Fruit fly (Drosophila melanogaster): ENCODE data around the gene shps.

shps gene

DNA sequence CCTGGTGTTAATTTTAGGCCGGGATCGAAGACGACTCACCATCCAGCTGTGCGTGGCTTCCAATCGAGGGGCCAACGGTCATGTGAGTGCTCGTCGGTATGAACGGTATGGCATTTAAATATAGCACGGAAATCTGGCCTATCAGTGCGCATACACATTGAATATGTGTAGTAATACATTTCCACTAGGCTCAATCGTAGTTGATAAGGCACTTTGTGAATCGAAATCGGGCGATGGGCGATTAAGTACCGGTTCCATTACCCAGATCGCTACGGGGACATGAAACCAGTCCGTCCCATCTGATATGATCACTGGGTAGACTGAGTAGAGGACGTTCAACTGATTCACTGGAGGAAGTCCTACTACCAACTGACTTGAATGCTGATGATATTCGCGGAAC is 6.1 kb downstream of the shps start:
- TF ChIP-seq CG7271 (tag; optimal IDR thresholded peaks at IDR 0.05) (no peak), nom (GFP tag; optimal IDR thresholded peaks at IDR 0.05) (peak; percentile 23), sug (tag; optimal IDR thresholded peaks at IDR 0.05) (peak; percentile 53), CG32772 (GFP tag; IDR thresholded peaks at IDR 0.05) (no peak), CG15514 (GFP tag; optimal IDR thresholded peaks at IDR 0.05) (peak; percentile 35), danr (GFP tag; IDR thresholded peaks at IDR 0.05) (no peak), ro (GFP tag; IDR thresholded peaks at IDR 0.05) (no peak)

DNA sequence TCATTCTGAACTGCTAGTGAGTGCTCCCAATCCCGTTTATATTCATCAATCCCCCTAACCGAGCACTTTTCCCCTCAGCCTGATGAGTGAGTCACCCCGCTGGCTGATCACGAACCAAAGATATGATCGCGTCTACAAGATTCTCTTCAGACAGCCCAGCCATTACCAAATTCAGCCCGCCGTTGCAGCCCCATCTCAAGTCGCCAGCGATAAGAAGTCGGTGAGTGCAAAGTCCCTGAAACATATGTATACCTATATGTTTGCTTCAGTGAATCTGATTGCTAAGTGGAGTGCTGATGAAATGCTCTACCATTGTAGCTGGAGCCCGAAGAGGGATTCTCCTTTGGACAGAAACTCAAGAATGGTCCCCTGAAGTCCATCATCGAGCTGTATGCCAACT is 7.8 kb downstream of the shps start:
- TF ChIP-seq Ets65A (GFP tag) (peak; percentile 68), CG17361 (GFP tag; IDR thresholded peaks at IDR 0.05) (no peak), nom (GFP tag; optimal IDR thresholded peaks at IDR 0.05) (peak; percentile 38)

DNA sequence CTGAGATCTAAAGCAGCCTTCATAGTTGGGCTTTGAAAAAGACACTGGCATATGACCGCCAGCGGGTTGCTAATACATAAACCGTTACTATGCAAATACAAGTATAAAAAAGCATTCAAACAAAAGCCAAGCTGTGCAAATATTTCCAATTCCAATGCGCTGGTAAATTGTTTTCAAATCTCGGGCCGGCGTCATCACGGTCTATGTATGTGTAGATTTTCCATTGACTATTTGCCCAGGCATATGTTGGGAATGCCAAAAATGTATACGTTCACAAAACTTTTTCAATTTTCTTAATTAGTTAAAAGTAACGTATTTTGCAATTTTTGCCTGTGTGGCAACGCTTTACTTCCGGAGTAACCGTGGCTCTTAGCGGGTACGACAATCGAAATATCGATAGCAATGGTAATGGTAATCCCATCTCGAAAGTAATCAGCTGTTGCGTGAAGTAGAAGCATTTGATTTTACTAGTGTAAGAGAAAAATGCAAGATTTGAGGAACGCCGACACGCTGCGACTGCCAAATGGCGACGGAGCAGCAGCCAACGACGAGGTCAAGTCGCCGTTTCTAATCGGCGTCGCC is 10.5 kb downstream of the shps start, which contains the start of the genes CG34290 and Uck:
Gene CG34290, minus strand, starts transcription at position 51 of the 582 bp plus-strand sequence.
Gene Uck, plus strand, starts transcription at position 405 of the 582 bp plus-strand sequence.
- TF ChIP-seq CG4328 (GFP tag; optimal IDR thresholded peaks at IDR 0.05) (peak; percentile 82), insv (GFP tag; optimal IDR thresholded peaks at IDR 0.05) (peak in 1 of 2 experiments; percentile 66), CG14014 (GFP tag; IDR thresholded peaks at IDR 0.05) (peak; percentile 78; the same call in 1 of the 2 replicates), CG14441 (GFP tag; IDR thresholded peaks at IDR 0.05) (peak; percentile 50; the same call in 1 of the 2 replicates), Gug (GFP tag; IDR thresholded peaks at IDR 0.05) (no peak; the same call in 3 of the 4 replicates), CG10462 (GFP tag; optimal IDR thresholded peaks at IDR 0.05) (no peak), Dek (tag; optimal IDR thresholded peaks at IDR 0.05) (peak; percentile 41), CG3838 (GFP tag; optimal IDR thresholded peaks at IDR 0.05) (no peak), so (GFP tag; IDR thresholded peaks at IDR 0.05) (peak; percentile 70; the same call in 1 of the 3 replicates), sqz (GFP tag; optimal IDR thresholded peaks at IDR 0.05) (peak; percentile 43), CG11085 (GFP tag; IDR thresholded peaks at IDR 0.05) (peak; percentile 59; the same call in 1 of the 2 replicates), tap (tag; optimal IDR thresholded peaks at IDR 0.05) (peak; percentile 28), B-H2 (GFP tag; optimal IDR thresholded peaks at IDR 0.05) (peak; percentile 89), gce (GFP tag; IDR thresholded peaks at IDR 0.05) (peak; percentile 78), sr (GFP tag; IDR thresholded peaks at IDR 0.05) (0 out of 3 replicates have a peak, but pooled peaks have one; percentile 50), trh (GFP tag; optimal IDR thresholded peaks at IDR 0.05) (peak; percentile 37), gsb-n (tag; optimal IDR thresholded peaks at IDR 0.05) (peak; percentile 50), CG6765 (GFP tag; optimal IDR thresholded peaks at IDR 0.05) (peak; percentile 93), Hmr (GFP tag; optimal IDR thresholded peaks at IDR 0.05) (peak; percentile 94), pan (optimal IDR thresholded peaks at IDR 0.05) (no peak), pan (GFP tag; optimal IDR thresholded peaks at IDR 0.05 in 1 of 2, IDR thresholded peaks at IDR 0.05 in 1 of 2) (peak in 1 of 2 experiments; percentile 56), CG17361 (GFP tag; IDR thresholded peaks at IDR 0.05) (peak; percentile 65; the same call in 2 of the 3 replicates), CG9817 (tag; optimal IDR thresholded peaks at IDR 0.05) (peak; percentile 68), CG7357 (GFP tag; IDR thresholded peaks at IDR 0.05) (no peak), wdn (GFP tag; IDR thresholded peaks at IDR 0.05) (0 out of 2 replicates have a peak, but pooled peaks have one; percentile 54), schlank (tag; optimal IDR thresholded peaks at IDR 0.05) (peak; percentile 80), CG12104 (GFP tag; optimal IDR thresholded peaks at IDR 0.05) (peak; percentile 81), CG10654 (GFP tag; optimal IDR thresholded peaks at IDR 0.05) (peak; percentile 54), Fer1 (GFP tag; optimal IDR thresholded peaks at IDR 0.05) (peak; percentile 92), CG2116 (GFP tag; optimal IDR thresholded peaks at IDR 0.05) (peak; percentile 95), CG10979 (tag; optimal IDR thresholded peaks at IDR 0.05) (peak; percentile 58), caup (GFP tag; optimal IDR thresholded peaks at IDR 0.05; ENCODE audit: severe bottlenecking) (peak; percentile 95), yki (optimal IDR thresholded peaks at IDR 0.05) (no peak), rib (GFP tag; IDR thresholded peaks at IDR 0.05) (no peak), CG32772 (GFP tag; IDR thresholded peaks at IDR 0.05) (0 out of 2 replicates have a peak, but pooled peaks have one; percentile 14), CG17829 (tag; optimal IDR thresholded peaks at IDR 0.05) (peak; percentile 72), CG11695 (GFP tag; IDR thresholded peaks at IDR 0.05) (peak; percentile 44; the same call in 1 of the 3 replicates), Doc3 (GFP tag; IDR thresholded peaks at IDR 0.05; ENCODE audit: partially characterized antibody) (peak; percentile 77), Hey (tag; optimal IDR thresholded peaks at IDR 0.05) (peak; percentile 46)

Data from whole organism, embryonic.